Fruit fly (Drosophila melanogaster): ENCODE data around the gene Nup58.

The Nup58 gene

dm6 chr3R:19644901-19645204 lies at the start of gene Nup58 (continued):
- peak; percentile 81 for TF ChIP-seq CG34224 (GFP tag; IDR thresholded peaks at IDR 0.05; ENCODE audit: partially characterized antibody)
- no peak for TF ChIP-seq CG8388 (GFP tag; optimal IDR thresholded peaks at IDR 0.05)
- no peak for TF ChIP-seq pan (optimal IDR thresholded peaks at IDR 0.05)
- TF ChIP-seq pan (GFP tag; optimal IDR thresholded peaks at IDR 0.05 in 1 of 2, IDR thresholded peaks at IDR 0.05 in 1 of 2), result peak in 1 of 2 experiments; percentile 56
- no peak for TF ChIP-seq CG12659 (GFP tag; optimal IDR thresholded peaks at IDR 0.05)
- peak; percentile 8 for TF ChIP-seq zfh2 (GFP tag; optimal IDR thresholded peaks at IDR 0.05)
- no peak for TF ChIP-seq grn (GFP tag; optimal IDR thresholded peaks at IDR 0.05)
- peak; percentile 15; the same call in 1 of the 3 replicates for TF ChIP-seq hb (GFP tag; IDR thresholded peaks at IDR 0.05; ENCODE audit: partially characterized antibody)
- TF ChIP-seq CG3065 (GFP tag; optimal IDR thresholded peaks at IDR 0.05), result no peak
- no peak for TF ChIP-seq CG4282 (GFP tag; optimal IDR thresholded peaks at IDR 0.05)
- TF ChIP-seq tll (GFP tag; optimal IDR thresholded peaks at IDR 0.05), result peak in 1 of 2 experiments; percentile 9
- peak; percentile 50 for TF ChIP-seq MBD-R2 (GFP tag; IDR thresholded peaks at IDR 0.05)
- TF ChIP-seq bowl (GFP tag; IDR thresholded peaks at IDR 0.05), result no peak
- no peak for TF ChIP-seq sisA (GFP tag; IDR thresholded peaks at IDR 0.05)
- TF ChIP-seq tx (GFP tag; optimal IDR thresholded peaks at IDR 0.05), result no peak
- peak; percentile 65 for TF ChIP-seq Rfx (GFP tag; IDR thresholded peaks at IDR 0.05)
- peak; percentile 17 for TF ChIP-seq mam (GFP tag; optimal IDR thresholded peaks at IDR 0.05)
- no peak for TF ChIP-seq HLH3B (GFP tag; IDR thresholded peaks at IDR 0.05)
- TF ChIP-seq CG7928 (GFP tag; optimal IDR thresholded peaks at IDR 0.05), result no peak
- peak; percentile 55 for TF ChIP-seq nerfin-2 (GFP tag; IDR thresholded peaks at IDR 0.05; ENCODE audit: partially characterized antibody)
- TF ChIP-seq bab2 (GFP tag; optimal IDR thresholded peaks at IDR 0.05), result no peak
- TF ChIP-seq Scr (GFP tag; IDR thresholded peaks at IDR 0.05; ENCODE audit: partially characterized antibody), result peak; percentile 89
- peak; percentile 42 for TF ChIP-seq row (GFP tag; IDR thresholded peaks at IDR 0.05)
- TF ChIP-seq CG11456 (GFP tag; IDR thresholded peaks at IDR 0.05), result 0 out of 3 replicates have a peak, but pooled peaks have one; percentile 29
- TF ChIP-seq CG14860 (GFP tag; IDR thresholded peaks at IDR 0.05; ENCODE audit: partially characterized antibody), result peak; percentile 66
- peak; percentile 42; the same call in 1 of the 2 replicates for TF ChIP-seq NFAT (GFP tag; IDR thresholded peaks at IDR 0.05)
- TF ChIP-seq CkIIα-i1 (GFP tag; IDR thresholded peaks at IDR 0.05), result no peak
- peak; percentile 87 for TF ChIP-seq sens (GFP tag)
- 0 out of 3 replicates have a peak, but pooled peaks have one; percentile 3 for TF ChIP-seq CG17361 (GFP tag; IDR thresholded peaks at IDR 0.05)
- peak; percentile 88 for TF ChIP-seq Dll (GFP tag; IDR thresholded peaks at IDR 0.05; ENCODE audit: partially characterized antibody)
- no peak for TF ChIP-seq CG2712 (tag; optimal IDR thresholded peaks at IDR 0.05)
- peak; percentile 76 for TF ChIP-seq CG16813 (GFP tag; IDR thresholded peaks at IDR 0.05; ENCODE audit: partially characterized antibody)
- TF ChIP-seq zen2 (GFP tag; IDR thresholded peaks at IDR 0.05; ENCODE audit: partially characterized antibody), result peak; percentile 76
- no peak for TF ChIP-seq CG13296 (GFP tag; optimal IDR thresholded peaks at IDR 0.05)
- TF ChIP-seq E2f1 (GFP tag; IDR thresholded peaks at IDR 0.05), result peak; percentile 44; the same call in 1 of the 2 replicates
- peak; percentile 45; the same call in 1 of the 3 replicates for TF ChIP-seq CG34422 (GFP tag; IDR thresholded peaks at IDR 0.05)
- TF ChIP-seq HLH4C (GFP tag; IDR thresholded peaks at IDR 0.05; ENCODE audit: partially characterized antibody), result peak; percentile 64
- TF ChIP-seq Kr (GFP tag; optimal IDR thresholded peaks at IDR 0.05), result no peak
- no peak for TF ChIP-seq CG30431 (GFP tag; optimal IDR thresholded peaks at IDR 0.05)
- no peak for TF ChIP-seq Sox102F (GFP tag; optimal IDR thresholded peaks at IDR 0.05)
- TF ChIP-seq slbo (GFP tag; IDR thresholded peaks at IDR 0.05), result peak; percentile 58; the same call in 1 of the 2 replicates
- peak; percentile 14; the same call in 1 of the 2 replicates for TF ChIP-seq Ptx1 (GFP tag; IDR thresholded peaks at IDR 0.05)
- TF ChIP-seq ATbp (GFP tag; optimal IDR thresholded peaks at IDR 0.05), result no peak
- TF ChIP-seq Med (GFP tag), result peak; percentile 83
- TF ChIP-seq Bgb (GFP tag; IDR thresholded peaks at IDR 0.05; ENCODE audit: partially characterized antibody), result peak; percentile 79
- TF ChIP-seq esg (GFP tag; conservative IDR thresholded peaks at IDR 0.05), result no peak
- peak; percentile 80 for TF ChIP-seq unc-4 (GFP tag; IDR thresholded peaks at IDR 0.05; ENCODE audit: partially characterized antibody)
- no peak for TF ChIP-seq CG8290 (GFP tag; optimal IDR thresholded peaks at IDR 0.05)
- TF ChIP-seq CG8290 (tag; optimal IDR thresholded peaks at IDR 0.05), result peak in 1 of 2 experiments; percentile 53
- peak; percentile 56; the same call in 1 of the 3 replicates for TF ChIP-seq mld (GFP tag; IDR thresholded peaks at IDR 0.05; ENCODE audit: partially characterized antibody)
